Fruit fly (Drosophila melanogaster) whole organism, embryonic: Measurements from ENCODE around the gene alien.

ENCODE experiments used
- CG12744 ChIP-seq: fragments of 200-800 bp; sonication (Bioruptor generic); optimal IDR thresholded peaks from 2 replicates; lab custom pipeline; 2016; ENCODE audit warnings: missing biosample characterization, missing genetic modification characterization
- CG7928 ChIP-seq: fragments of 200-800 bp; sonication (Bioruptor generic); optimal IDR thresholded peaks from 2 replicates; lab custom pipeline; 2017; ENCODE audit warnings: missing biosample characterization, mild to moderate bottlenecking, missing genetic modification characterization
- Mrtf ChIP-seq: fragments of 200-800 bp; sonication (Bioruptor generic); IDR thresholded peaks from 3 replicates; pipeline ENCODE4 v1.3.6; 2022; ENCODE audit warnings: missing biosample characterization, missing genetic modification characterization
- dati ChIP-seq: fragments of 200-800 bp; sonication (Bioruptor generic); IDR thresholded peaks from 2 replicates; pipeline ENCODE4 v1.3.6; 2022; ENCODE audit warnings: missing biosample characterization, missing genetic modification characterization
- psq ChIP-seq: fragments of 200-800 bp; sonication (Bioruptor generic); optimal IDR thresholded peaks from 2 replicates; lab custom pipeline; 2017; ENCODE audit warnings: missing biosample characterization, missing genetic modification characterization

dm6 chr2L:9026157-9026556, 29.0 kb upstream of the alien start:
- TF ChIP-seq CG12744 (no peak), psq (GFP tag; lab: Kevin White, UChicago) (no peak), Mrtf (no peak), dati (GFP tag; lab: Robert Waterston, UW) (no peak), CG7928 (GFP tag; lab: Kevin White, UChicago) (no peak)
